ENCODE assay signal across 1 fruit fly cellular context in the genomic region with DNA sequence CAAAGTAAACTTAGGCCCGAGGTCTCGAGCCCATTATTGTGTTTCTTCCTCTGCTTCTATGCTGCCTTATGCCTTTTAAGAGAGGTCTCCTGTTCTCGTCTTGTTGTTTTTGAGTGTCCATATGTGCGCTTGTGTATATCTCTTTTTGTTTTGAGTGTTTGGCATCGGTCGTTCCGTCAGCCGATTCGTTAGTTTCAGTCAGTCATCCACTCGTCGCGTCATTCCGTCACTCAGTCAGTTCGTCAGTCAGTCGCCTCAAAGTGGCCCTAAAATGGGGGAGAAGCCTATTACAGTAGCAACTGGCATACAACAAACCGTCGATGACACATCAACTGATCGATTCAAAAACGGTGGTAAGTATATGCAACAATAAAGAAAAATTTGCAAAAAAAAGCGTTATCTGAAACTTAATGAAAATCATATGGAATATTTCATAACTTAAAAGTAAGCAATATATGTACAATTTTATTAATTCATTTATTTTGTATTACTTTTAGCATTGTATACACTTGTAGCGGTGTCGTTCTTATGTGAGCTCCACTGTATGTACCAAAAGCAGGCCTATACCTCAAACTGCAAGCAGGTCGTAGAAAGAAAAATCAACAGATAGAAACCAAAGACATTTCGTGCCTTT.
A peak's percentile ranks its signal among the peaks of the same experiment; 100 is the strongest.
TF ChIP-seq lines count a peak whose summit lies in the region.

No protein-coding gene starts in this region.

TF ChIP-seq in whole organism, embryonic, 481 proteins besides CTCF, POLR2A, EP300 and RAD21 (continued from another document and continues in another):
- TF ChIP-seq Dbx (GFP tag; IDR thresholded peaks at IDR 0.05; lab: Robert Waterston, UW), result peak; percentile 78
- peak in 1 of 2 experiments; percentile 83 for TF ChIP-seq Hr78 (GFP tag; optimal IDR thresholded peaks at IDR 0.05; lab: Kevin White, UChicago)
- peak; percentile 89 for TF ChIP-seq run (tag; optimal IDR thresholded peaks at IDR 0.05; lab: Kevin White, UChicago)
- TF ChIP-seq CG16815 (GFP tag; optimal IDR thresholded peaks at IDR 0.05; lab: Kevin White, UChicago), result peak; percentile 91
- TF ChIP-seq NK7.1 (GFP tag; optimal IDR thresholded peaks at IDR 0.05; lab: Kevin White, UChicago), result peak; percentile 45
- peak; percentile 98 for TF ChIP-seq Ets65A (GFP tag; lab: Kevin White, UChicago)
- TF ChIP-seq CG18476 (GFP tag; optimal IDR thresholded peaks at IDR 0.05; lab: Kevin White, UChicago), result peak; percentile 89
- peak; percentile 92 for TF ChIP-seq CG10267 (tag; optimal IDR thresholded peaks at IDR 0.05; lab: Kevin White, UChicago)
- TF ChIP-seq Deaf1 (tag; optimal IDR thresholded peaks at IDR 0.05; lab: Kevin White, UChicago), result peak; percentile 75
- no peak for TF ChIP-seq cas (GFP tag; IDR thresholded peaks at IDR 0.05; lab: Robert Waterston, UW)
- no peak for TF ChIP-seq cad (GFP tag; optimal IDR thresholded peaks at IDR 0.05; lab: Kevin White, UChicago)
- TF ChIP-seq CG9609 (GFP tag; optimal IDR thresholded peaks at IDR 0.05; lab: Kevin White, UChicago), result peak; percentile 94
- peak; percentile 91 for TF ChIP-seq CG7786 (GFP tag; optimal IDR thresholded peaks at IDR 0.05; lab: Kevin White, UChicago)
- peak; percentile 75 for TF ChIP-seq CG12942 (GFP tag; optimal IDR thresholded peaks at IDR 0.05; lab: Kevin White, UChicago)
- peak; percentile 72 for TF ChIP-seq CG4617 (GFP tag; optimal IDR thresholded peaks at IDR 0.05; lab: Kevin White, UChicago; ENCODE audit: borderline replicate concordance)
- peak; percentile 81 for TF ChIP-seq bab2 (GFP tag; optimal IDR thresholded peaks at IDR 0.05; lab: Kevin White, UChicago)
- TF ChIP-seq hbn (GFP tag; IDR thresholded peaks at IDR 0.05; lab: Robert Waterston, UW; ENCODE audit: partially characterized antibody), result no peak
- TF ChIP-seq CG12236 (GFP tag; optimal IDR thresholded peaks at IDR 0.05; lab: Kevin White, UChicago), result peak; percentile 50
- TF ChIP-seq chm (GFP tag; IDR thresholded peaks at IDR 0.05; lab: Robert Waterston, UW), result peak; percentile 98
- TF ChIP-seq ara (GFP tag; IDR thresholded peaks at IDR 0.05; lab: Robert Waterston, UW), result peak; percentile 95
- TF ChIP-seq CG6272 (GFP tag; IDR thresholded peaks at IDR 0.05; lab: Robert Waterston, UW), result peak; percentile 83
- TF ChIP-seq Rx (GFP tag; IDR thresholded peaks at IDR 0.05; lab: Robert Waterston, UW), result peak; percentile 92
- TF ChIP-seq CG3995 (GFP tag; optimal IDR thresholded peaks at IDR 0.05; lab: Kevin White, UChicago), result peak; percentile 43
- peak; percentile 92 for TF ChIP-seq onecut (GFP tag; IDR thresholded peaks at IDR 0.05; lab: Robert Waterston, UW)
- TF ChIP-seq CoRest (tag; optimal IDR thresholded peaks at IDR 0.05; lab: Kevin White, UChicago), result peak; percentile 96
- TF ChIP-seq ssp (GFP tag; IDR thresholded peaks at IDR 0.05; lab: Robert Waterston, UW), result peak; percentile 90
- TF ChIP-seq Bgb (GFP tag; IDR thresholded peaks at IDR 0.05; lab: Robert Waterston, UW; ENCODE audit: partially characterized antibody), result no peak
- peak; percentile 89 for TF ChIP-seq ewg (GFP tag; optimal IDR thresholded peaks at IDR 0.05; lab: Kevin White, UChicago)
- TF ChIP-seq Atf3 (GFP tag; optimal IDR thresholded peaks at IDR 0.05; lab: Kevin White, UChicago), result peak; percentile 95
- peak; percentile 24 to 61 for TF ChIP-seq insv (GFP tag; optimal IDR thresholded peaks at IDR 0.05; lab: Kevin White, UChicago)
- TF ChIP-seq CG3281 (GFP tag; optimal IDR thresholded peaks at IDR 0.05; lab: Kevin White, UChicago), result peak; percentile 88
- TF ChIP-seq yki (optimal IDR thresholded peaks at IDR 0.05; lab: Kevin White, UChicago), result no peak
- peak; percentile 85 for TF ChIP-seq CG3838 (GFP tag; optimal IDR thresholded peaks at IDR 0.05; lab: Kevin White, UChicago)
- peak; percentile 88 for TF ChIP-seq NfI (GFP tag; optimal IDR thresholded peaks at IDR 0.05; lab: Kevin White, UChicago)
- TF ChIP-seq CG14710 (tag; optimal IDR thresholded peaks at IDR 0.05; lab: Kevin White, UChicago), result peak; percentile 97
- TF ChIP-seq dm (GFP tag; optimal IDR thresholded peaks at IDR 0.05; lab: Kevin White, UChicago), result peak; percentile 86
- TF ChIP-seq Vsx1 (GFP tag; optimal IDR thresholded peaks at IDR 0.05; lab: Kevin White, UChicago), result peak; percentile 89
- TF ChIP-seq CG1602 (GFP tag; optimal IDR thresholded peaks at IDR 0.05; lab: Kevin White, UChicago), result peak; percentile 87
- peak; percentile 95 for TF ChIP-seq H15 (GFP tag; IDR thresholded peaks at IDR 0.05; lab: Robert Waterston, UW)
- peak; percentile 73 for TF ChIP-seq mam (GFP tag; optimal IDR thresholded peaks at IDR 0.05; lab: Kevin White, UChicago)
- TF ChIP-seq bsh (GFP tag; optimal IDR thresholded peaks at IDR 0.05; lab: Kevin White, UChicago), result peak in 1 of 2 experiments; percentile 97
- peak; percentile 89 for TF ChIP-seq salm (tag; optimal IDR thresholded peaks at IDR 0.05; lab: Kevin White, UChicago)
- peak; percentile 97 for TF ChIP-seq CG7839 (tag; optimal IDR thresholded peaks at IDR 0.05; lab: Kevin White, UChicago)
- TF ChIP-seq p53 (GFP tag; optimal IDR thresholded peaks at IDR 0.05; lab: Kevin White, UChicago), result no peak
- peak; percentile 59 for TF ChIP-seq CG2116 (GFP tag; optimal IDR thresholded peaks at IDR 0.05; lab: Kevin White, UChicago)
- TF ChIP-seq CG17359 (tag; optimal IDR thresholded peaks at IDR 0.05; lab: Kevin White, UChicago), result peak; percentile 96
- peak; percentile 86 for TF ChIP-seq CG15011 (GFP tag; optimal IDR thresholded peaks at IDR 0.05; lab: Kevin White, UChicago)
- peak; percentile 84 for TF ChIP-seq en (GFP tag; optimal IDR thresholded peaks at IDR 0.05; lab: Kevin White, UChicago)
- peak; percentile 36 for TF ChIP-seq fd102C (GFP tag; optimal IDR thresholded peaks at IDR 0.05; lab: Kevin White, UChicago)
- TF ChIP-seq CG17829 (tag; optimal IDR thresholded peaks at IDR 0.05; lab: Kevin White, UChicago), result peak; percentile 96
- no peak for TF ChIP-seq ab (GFP tag; optimal IDR thresholded peaks at IDR 0.05; lab: Kevin White, UChicago)
- TF ChIP-seq CG4820 (GFP tag; optimal IDR thresholded peaks at IDR 0.05; lab: Kevin White, UChicago), result peak; percentile 95
- TF ChIP-seq CG7987 (GFP tag; optimal IDR thresholded peaks at IDR 0.05; lab: Kevin White, UChicago), result peak; percentile 67
- peak; percentile 89 for TF ChIP-seq CG8765 (GFP tag; IDR thresholded peaks at IDR 0.05; lab: Robert Waterston, UW)
- TF ChIP-seq CG10959 (GFP tag; IDR thresholded peaks at IDR 0.05; lab: Robert Waterston, UW), result peak; percentile 94
- TF ChIP-seq CG31388 (GFP tag; optimal IDR thresholded peaks at IDR 0.05; lab: Kevin White, UChicago), result peak; percentile 80
- TF ChIP-seq CG3163 (GFP tag; optimal IDR thresholded peaks at IDR 0.05; lab: Kevin White, UChicago), result peak; percentile 82
- TF ChIP-seq Dek (tag; optimal IDR thresholded peaks at IDR 0.05; lab: Kevin White, UChicago), result peak; percentile 88
- no peak for TF ChIP-seq ems (GFP tag; optimal IDR thresholded peaks at IDR 0.05; lab: Kevin White, UChicago)
- peak; percentile 96 for TF ChIP-seq CG3847 (GFP tag; IDR thresholded peaks at IDR 0.05; lab: Robert Waterston, UW)
- no peak for TF ChIP-seq pita (GFP tag; optimal IDR thresholded peaks at IDR 0.05; lab: Kevin White, UChicago)
- peak; percentile 99 for TF ChIP-seq CG17328 (GFP tag; IDR thresholded peaks at IDR 0.05; lab: Robert Waterston, UW)
- TF ChIP-seq lilli (GFP tag; optimal IDR thresholded peaks at IDR 0.05; lab: Kevin White, UChicago), result peak; percentile 86
- TF ChIP-seq CG4404 (GFP tag; IDR thresholded peaks at IDR 0.05; lab: Robert Waterston, UW), result peak; percentile 97
- no peak for TF ChIP-seq hb (GFP tag; IDR thresholded peaks at IDR 0.05; lab: Robert Waterston, UW; ENCODE audit: partially characterized antibody)
- peak; percentile 80 for TF ChIP-seq MBD-R2 (GFP tag; IDR thresholded peaks at IDR 0.05; lab: Robert Waterston, UW)
- TF ChIP-seq aop (GFP tag; IDR thresholded peaks at IDR 0.05; lab: Robert Waterston, UW), result peak; percentile 97
- no peak for TF ChIP-seq sima (GFP tag; optimal IDR thresholded peaks at IDR 0.05; lab: Kevin White, UChicago)
- peak; percentile 95 for TF ChIP-seq CG6689 (GFP tag; IDR thresholded peaks at IDR 0.05; lab: Robert Waterston, UW)
- TF ChIP-seq D (optimal IDR thresholded peaks at IDR 0.05; lab: Kevin White, UChicago), result no peak
- peak; percentile 93 for TF ChIP-seq D (GFP tag; optimal IDR thresholded peaks at IDR 0.05; lab: Kevin White, UChicago)
- TF ChIP-seq D19B (GFP tag; optimal IDR thresholded peaks at IDR 0.05; lab: Kevin White, UChicago), result peak; percentile 65
- peak; percentile 94 for TF ChIP-seq croc (GFP tag; conservative IDR thresholded peaks at IDR 0.05; lab: Robert Waterston, UW)
- TF ChIP-seq gcm (GFP tag; optimal IDR thresholded peaks at IDR 0.05; lab: Kevin White, UChicago), result peak; percentile 93
- TF ChIP-seq ttk (GFP tag; IDR thresholded peaks at IDR 0.05; lab: Robert Waterston, UW), result peak; percentile 94
- TF ChIP-seq CG9215 (GFP tag; IDR thresholded peaks at IDR 0.05; lab: Robert Waterston, UW), result peak; percentile 89
- TF ChIP-seq CG12104 (GFP tag; optimal IDR thresholded peaks at IDR 0.05; lab: Kevin White, UChicago), result peak; percentile 85
- no peak for TF ChIP-seq vnd (GFP tag; IDR thresholded peaks at IDR 0.05; lab: Robert Waterston, UW; ENCODE audit: partially characterized antibody)
- peak; percentile 84 for TF ChIP-seq Nf-YA (GFP tag; IDR thresholded peaks at IDR 0.05; lab: Robert Waterston, UW)
- peak; percentile 97 for TF ChIP-seq Aef1 (GFP tag; IDR thresholded peaks at IDR 0.05; lab: Robert Waterston, UW)
- TF ChIP-seq grn (GFP tag; optimal IDR thresholded peaks at IDR 0.05; lab: Kevin White, UChicago), result no peak
- peak; percentile 98 for TF ChIP-seq esg (GFP tag; conservative IDR thresholded peaks at IDR 0.05; lab: Robert Waterston, UW)
- TF ChIP-seq CG6791 (GFP tag; IDR thresholded peaks at IDR 0.05; lab: Robert Waterston, UW; ENCODE audit: partially characterized antibody), result no peak
- TF ChIP-seq CG16813 (GFP tag; IDR thresholded peaks at IDR 0.05; lab: Robert Waterston, UW; ENCODE audit: partially characterized antibody), result no peak
- no peak for TF ChIP-seq CG14860 (GFP tag; IDR thresholded peaks at IDR 0.05; lab: Robert Waterston, UW; ENCODE audit: partially characterized antibody)
- TF ChIP-seq Gug (GFP tag; IDR thresholded peaks at IDR 0.05; lab: Robert Waterston, UW), result peak; percentile 85
- TF ChIP-seq sim (GFP tag; IDR thresholded peaks at IDR 0.05; lab: Robert Waterston, UW), result peak; percentile 92
- TF ChIP-seq fd3F (GFP tag; optimal IDR thresholded peaks at IDR 0.05; lab: Kevin White, UChicago), result peak; percentile 84
- no peak for TF ChIP-seq CG7963 (GFP tag; IDR thresholded peaks at IDR 0.05; lab: Robert Waterston, UW; ENCODE audit: partially characterized antibody)
- TF ChIP-seq CG4854 (GFP tag; optimal IDR thresholded peaks at IDR 0.05; lab: Kevin White, UChicago), result peak; percentile 76
- TF ChIP-seq seq (GFP tag; IDR thresholded peaks at IDR 0.05; lab: Robert Waterston, UW), result peak; percentile 97
- TF ChIP-seq dimm (GFP tag; IDR thresholded peaks at IDR 0.05; lab: Robert Waterston, UW), result peak; percentile 96
- TF ChIP-seq ci (GFP tag; IDR thresholded peaks at IDR 0.05; lab: Robert Waterston, UW), result peak; percentile 99
- TF ChIP-seq dmrt99B (tag; optimal IDR thresholded peaks at IDR 0.05; lab: Kevin White, UChicago), result peak; percentile 97
- peak; percentile 96 for TF ChIP-seq vvl (GFP tag; IDR thresholded peaks at IDR 0.05; lab: Robert Waterston, UW)
- no peak for TF ChIP-seq Scr (GFP tag; IDR thresholded peaks at IDR 0.05; lab: Robert Waterston, UW; ENCODE audit: partially characterized antibody)
- peak; percentile 84 for TF ChIP-seq cwo (GFP tag; optimal IDR thresholded peaks at IDR 0.05; lab: Kevin White, UChicago)
- TF ChIP-seq jumu (GFP tag; optimal IDR thresholded peaks at IDR 0.05; lab: Kevin White, UChicago), result peak; percentile 76
- TF ChIP-seq CG15696 (tag; optimal IDR thresholded peaks at IDR 0.05; lab: Kevin White, UChicago), result peak; percentile 98
- peak; percentile 97 for TF ChIP-seq CG5953 (GFP tag; IDR thresholded peaks at IDR 0.05; lab: Robert Waterston, UW)
- TF ChIP-seq CG4282 (GFP tag; optimal IDR thresholded peaks at IDR 0.05; lab: Kevin White, UChicago), result peak; percentile 65
- peak; percentile 89 for TF ChIP-seq CG10147 (GFP tag; optimal IDR thresholded peaks at IDR 0.05; lab: Kevin White, UChicago)
- peak; percentile 20 for TF ChIP-seq btn (GFP tag; optimal IDR thresholded peaks at IDR 0.05; lab: Kevin White, UChicago)
- TF ChIP-seq CG16779 (GFP tag; IDR thresholded peaks at IDR 0.05; lab: Robert Waterston, UW), result no peak; the same call in 1 of the 2 replicates
- TF ChIP-seq CG13424 (tag; optimal IDR thresholded peaks at IDR 0.05; lab: Kevin White, UChicago), result peak; percentile 96
- TF ChIP-seq CG5245 (GFP tag; optimal IDR thresholded peaks at IDR 0.05; lab: Kevin White, UChicago), result peak; percentile 90
- TF ChIP-seq Mes4 (GFP tag; optimal IDR thresholded peaks at IDR 0.05; lab: Kevin White, UChicago), result peak; percentile 96
- no peak for TF ChIP-seq nerfin-2 (GFP tag; IDR thresholded peaks at IDR 0.05; lab: Robert Waterston, UW; ENCODE audit: partially characterized antibody)
- TF ChIP-seq Sry-δ (GFP tag; optimal IDR thresholded peaks at IDR 0.05; lab: Kevin White, UChicago), result peak; percentile 19
- TF ChIP-seq tll (GFP tag; optimal IDR thresholded peaks at IDR 0.05; lab: Kevin White, UChicago), result peak in 1 of 2 experiments; percentile 29
- TF ChIP-seq CG10366 (GFP tag; IDR thresholded peaks at IDR 0.05; lab: Robert Waterston, UW), result peak; percentile 98
- TF ChIP-seq Ptx1 (GFP tag; IDR thresholded peaks at IDR 0.05; lab: Robert Waterston, UW), result peak; percentile 98
- peak; percentile 90 for TF ChIP-seq CG34422 (GFP tag; IDR thresholded peaks at IDR 0.05; lab: Robert Waterston, UW)
- TF ChIP-seq lmd (GFP tag; IDR thresholded peaks at IDR 0.05; lab: Robert Waterston, UW), result peak; percentile 97
- peak; percentile 77 for TF ChIP-seq CG7271 (tag; optimal IDR thresholded peaks at IDR 0.05; lab: Kevin White, UChicago)
- TF ChIP-seq CG12744 (GFP tag; optimal IDR thresholded peaks at IDR 0.05; lab: Kevin White, UChicago), result peak; percentile 90
- peak; percentile 93 for TF ChIP-seq Gsc (GFP tag; IDR thresholded peaks at IDR 0.05; lab: Robert Waterston, UW)
- TF ChIP-seq CG4360 (GFP tag; IDR thresholded peaks at IDR 0.05; lab: Robert Waterston, UW), result no peak
- TF ChIP-seq CG12219 (GFP tag; optimal IDR thresholded peaks at IDR 0.05; lab: Kevin White, UChicago), result peak; percentile 94
- peak; percentile 87 for TF ChIP-seq CG13624 (GFP tag; optimal IDR thresholded peaks at IDR 0.05; lab: Kevin White, UChicago)
- peak; percentile 84 to 91 for TF ChIP-seq dpn (GFP tag; optimal IDR thresholded peaks at IDR 0.05; lab: Kevin White, UChicago)
- TF ChIP-seq scrt (GFP tag; optimal IDR thresholded peaks at IDR 0.05; lab: Kevin White, UChicago), result peak; percentile 79
- TF ChIP-seq CG32767 (GFP tag; IDR thresholded peaks at IDR 0.05; lab: Robert Waterston, UW), result peak; percentile 97
- peak; percentile 97 for TF ChIP-seq so (GFP tag; IDR thresholded peaks at IDR 0.05; lab: Robert Waterston, UW)
